Fruit fly (Drosophila melanogaster) whole organism, adult: ENCODE measurements around the gene CG13639.

Experiments used
- CG11617 ChIP-seq: fragments of 200-800 bp; sonication (Bioruptor generic); optimal IDR thresholded peaks from 2 replicates; lab custom pipeline; 2017; ENCODE audit warnings: mild to moderate bottlenecking, missing biosample characterization, missing genetic modification reagents, missing genetic modification characterization
- CG12768 ChIP-seq: fragments of 200-800 bp; sonication (Bioruptor generic); optimal IDR thresholded peaks from 2 replicates; lab custom pipeline; 2017; ENCODE audit warnings: missing biosample characterization, missing genetic modification characterization, mild to moderate bottlenecking, moderate library complexity, missing genetic modification reagents
- CG14711 ChIP-seq: fragments of 200-800 bp; sonication (Bioruptor generic); optimal IDR thresholded peaks from 2 replicates; lab custom pipeline; 2018; ENCODE audit warnings: missing biosample characterization, mild to moderate bottlenecking, missing genetic modification characterization, moderate library complexity
- CG1620 ChIP-seq: fragments of 200-800 bp; sonication (Bioruptor generic); optimal IDR thresholded peaks from 2 replicates; lab custom pipeline; 2016; ENCODE audit warnings: missing biosample characterization, missing genetic modification characterization
- CG33017 ChIP-seq: fragments of 200-800 bp; sonication (Bioruptor generic); optimal IDR thresholded peaks from 2 replicates; lab custom pipeline; 2018; ENCODE audit warnings: missing biosample characterization, mild to moderate bottlenecking, missing genetic modification characterization, moderate library complexity
- CG5204 ChIP-seq: fragments of 200-800 bp; sonication (Bioruptor generic); optimal IDR thresholded peaks from 2 replicates; lab custom pipeline; 2016; ENCODE audit warnings: missing biosample characterization, missing genetic modification characterization
- CG7045 ChIP-seq: fragments of 200-800 bp; sonication (Bioruptor generic); optimal IDR thresholded peaks from 2 replicates; lab custom pipeline; 2017; ENCODE audit warnings: missing biosample characterization, mild to moderate bottlenecking, missing genetic modification characterization
- CG7101 ChIP-seq: fragments of 200-800 bp; sonication (Bioruptor generic); optimal IDR thresholded peaks from 2 replicates; lab custom pipeline; 2018; ENCODE audit warnings: missing biosample characterization, mild to moderate bottlenecking, missing genetic modification characterization, moderate library complexity
- Clk ChIP-seq: fragments of 200-800 bp; sonication (Bioruptor generic); optimal IDR thresholded peaks from 2 replicates; lab custom pipeline; 2017; ENCODE audit warnings: missing biosample characterization, missing genetic modification characterization
- Crg-1 ChIP-seq: fragments of 200-800 bp; sonication (Bioruptor generic); optimal IDR thresholded peaks from 2 replicates; lab custom pipeline; 2016; ENCODE audit warnings: missing biosample characterization, missing genetic modification characterization
- Hr96 ChIP-seq: fragments of 200-800 bp; sonication (Bioruptor generic); optimal IDR thresholded peaks from 2 replicates; lab custom pipeline; 2016; ENCODE audit warnings: missing biosample characterization, missing genetic modification characterization
- Mnt ChIP-seq: fragments of 200-800 bp; sonication (Bioruptor generic); optimal IDR thresholded peaks from 2 replicates; lab custom pipeline; 2016; ENCODE audit warnings: missing biosample characterization, mild to moderate bottlenecking, missing genetic modification characterization
- bab1 ChIP-seq: fragments of 200-800 bp; sonication (Bioruptor generic); optimal IDR thresholded peaks from 3 replicates; lab custom pipeline; 2019; ENCODE audit warnings: missing biosample characterization, mild to moderate bottlenecking, missing genetic modification characterization, moderate library complexity
- cic ChIP-seq: fragments of 200-800 bp; sonication (Bioruptor generic); optimal IDR thresholded peaks from 2 replicates; lab custom pipeline; 2017; ENCODE audit warnings: missing biosample characterization, mild to moderate bottlenecking, missing genetic modification characterization, moderate library complexity
- cnc ChIP-seq, 2 experiments: fragments of >200 bp; optimal IDR thresholded peaks; 2 replicates each; lab custom pipeline; 2017
- kay ChIP-seq: fragments of 200-800 bp; sonication (Bioruptor generic); peaks from one replicate; lab custom pipeline; 2016; ENCODE audit warnings: missing biosample characterization, missing genetic modification characterization, borderline replicate concordance
- ovo ChIP-seq: fragments of 200-800 bp; sonication (Bioruptor generic); optimal IDR thresholded peaks from 2 replicates; lab custom pipeline; 2016; ENCODE audit warnings: missing biosample characterization, missing genetic modification characterization
- pad ChIP-seq: fragments of 200-800 bp; sonication (Bioruptor generic); optimal IDR thresholded peaks from 3 replicates; lab custom pipeline; 2017; ENCODE audit warnings: missing biosample characterization, missing genetic modification characterization, mild to moderate bottlenecking, moderate library complexity, missing genetic modification reagents
- tj ChIP-seq: fragments of 200-800 bp; sonication (Bioruptor generic); optimal IDR thresholded peaks from 3 replicates; lab custom pipeline; 2017; ENCODE audit warnings: missing biosample characterization, mild to moderate bottlenecking, missing genetic modification characterization, moderate library complexity
- toe ChIP-seq: fragments of 200-800 bp; sonication (Bioruptor generic); optimal IDR thresholded peaks from 2 replicates; lab custom pipeline; 2016; ENCODE audit warnings: missing biosample characterization, missing genetic modification characterization

Gene CG13639

dm6 chr3R:24878655-24879054 lies 18.5 kb upstream of the CG13639 start:
- TF ChIP-seq tj (GFP tag; lab: Kevin White, UChicago) (peak; percentile 90), bab1 (no peak), CG14711 (tag; lab: Kevin White, UChicago) (no peak)

DNA sequence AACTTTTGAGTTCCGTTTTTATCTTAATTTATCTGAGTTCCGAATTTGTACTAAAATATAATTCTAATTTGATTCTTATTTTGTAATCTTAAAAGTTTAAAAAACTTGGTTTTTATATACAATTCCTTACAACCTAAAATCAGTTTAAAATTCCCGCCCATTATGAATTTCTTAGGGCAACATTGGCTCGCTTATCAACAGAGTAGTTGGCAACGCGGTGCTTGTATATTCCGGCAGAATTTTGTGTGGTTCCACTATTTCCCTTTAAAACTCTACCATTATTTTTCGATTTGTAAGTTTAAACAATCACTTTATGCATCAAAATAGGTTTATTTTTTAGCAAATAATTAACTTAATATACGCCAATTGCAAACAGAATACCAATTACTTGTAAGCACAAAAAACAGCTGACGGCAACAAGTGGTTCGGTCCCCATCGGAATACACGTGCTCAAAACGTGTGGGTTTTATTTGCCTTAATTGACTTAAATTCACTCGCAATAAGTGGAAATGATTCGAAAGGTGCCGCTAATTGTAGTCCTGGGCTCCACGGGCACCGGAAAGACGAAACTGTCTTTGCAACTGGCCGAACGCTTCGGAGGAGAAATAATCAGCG lies 16.8 kb upstream of the CG13639 start, which contains the start of the genes CG11089 and CG31381:
CG11089 (plus strand) TSS at position 203 of the 615 bp plus-strand sequence.
CG31381 (plus strand) TSS at position 203 of the 615 bp plus-strand sequence.
- TF ChIP-seq pad (GFP tag; lab: Kevin White, UChicago) (no peak), tj (GFP tag; lab: Kevin White, UChicago) (peak; percentile 46), Mnt (GFP tag; lab: Kevin White, UChicago) (peak; percentile 80), CG7045 (GFP tag; lab: Kevin White, UChicago) (no peak)

DNA sequence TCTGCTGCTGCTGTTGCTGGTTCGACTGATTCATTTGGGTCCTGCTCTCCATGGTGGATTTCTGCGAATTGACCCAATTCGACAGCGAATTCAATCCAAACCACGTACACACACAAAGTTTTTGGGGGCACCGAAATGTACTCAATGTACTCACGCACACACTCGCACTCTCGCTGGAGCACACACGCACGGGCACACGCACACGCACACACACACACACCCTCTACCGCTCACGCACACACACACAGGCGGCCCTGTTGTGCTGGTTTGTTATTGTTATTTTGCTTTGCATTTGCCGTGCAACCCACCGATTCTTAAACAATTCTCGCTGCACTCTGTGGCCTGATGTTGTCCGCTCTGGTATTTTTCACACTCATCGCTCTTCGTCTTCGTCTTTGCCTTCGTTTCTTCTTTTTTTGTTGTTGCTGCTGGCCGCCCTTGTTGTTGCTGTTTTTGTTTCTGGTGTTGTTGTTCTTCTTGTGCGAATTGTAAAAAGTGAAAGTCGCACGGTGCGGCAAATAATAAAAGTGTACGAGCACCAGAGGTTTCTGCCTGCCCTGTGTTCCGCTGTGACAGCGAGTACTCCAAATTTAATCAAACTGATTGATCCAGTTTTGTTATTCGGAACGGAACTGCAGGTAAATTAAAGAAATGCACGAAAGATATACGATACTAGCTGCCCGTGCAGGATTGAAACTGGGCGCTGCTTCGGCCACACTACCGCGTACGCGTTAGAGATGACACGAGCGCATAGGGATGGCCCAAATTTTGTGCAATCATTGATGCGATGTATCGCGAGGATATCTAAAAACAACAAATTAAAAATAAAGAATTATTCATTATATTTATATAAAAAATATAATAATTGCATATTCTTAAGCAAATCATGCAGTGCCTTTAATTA lies 16.0 kb upstream of the CG13639 start, which contains the start of gene CG3744:
CG3744 (minus strand) TSS at position 716 of the 904 bp plus-strand sequence.
- peak; percentile 84 for TF ChIP-seq ovo (GFP tag; lab: Kevin White, UChicago)
- peak; percentile 82 for TF ChIP-seq CG33017
- TF ChIP-seq kay, result no peak
- TF ChIP-seq Clk (GFP tag; lab: Kevin White, UChicago), result peak; percentile 82
- peak; percentile 50 for TF ChIP-seq cic (GFP tag; lab: Kevin White, UChicago)
- TF ChIP-seq CG7045 (GFP tag; lab: Kevin White, UChicago), result peak; percentile 87
- TF ChIP-seq Crg-1 (GFP tag; lab: Kevin White, UChicago), result peak; percentile 79
- peak; percentile 67 for TF ChIP-seq pad (GFP tag; lab: Kevin White, UChicago)
- TF ChIP-seq CG1620 (GFP tag; lab: Kevin White, UChicago), result peak; percentile 80
- TF ChIP-seq tj (GFP tag; lab: Kevin White, UChicago), result peak; percentile 34
- TF ChIP-seq CG14711 (tag; lab: Kevin White, UChicago), result peak; percentile 70
- TF ChIP-seq bab1, result peak; percentile 80
- peak; percentile 83 for TF ChIP-seq CG7101 (tag; lab: Kevin White, UChicago)
- peak; percentile 72 for TF ChIP-seq CG5204 (GFP tag; lab: Kevin White, UChicago)
- no peak for TF ChIP-seq cnc (optimal IDR thresholded peaks at IDR 0.05; lab: Kevin White, UChicago)
- TF ChIP-seq Mnt (GFP tag; lab: Kevin White, UChicago), result no peak
- TF ChIP-seq toe (GFP tag; lab: Kevin White, UChicago), result peak; percentile 84
- peak; percentile 85 for TF ChIP-seq CG12768 (GFP tag; lab: Kevin White, UChicago)
- peak; percentile 50 for TF ChIP-seq Hr96 (GFP tag; lab: Kevin White, UChicago)
- peak; percentile 81 for TF ChIP-seq CG11617 (GFP tag; lab: Kevin White, UChicago)

DNA sequence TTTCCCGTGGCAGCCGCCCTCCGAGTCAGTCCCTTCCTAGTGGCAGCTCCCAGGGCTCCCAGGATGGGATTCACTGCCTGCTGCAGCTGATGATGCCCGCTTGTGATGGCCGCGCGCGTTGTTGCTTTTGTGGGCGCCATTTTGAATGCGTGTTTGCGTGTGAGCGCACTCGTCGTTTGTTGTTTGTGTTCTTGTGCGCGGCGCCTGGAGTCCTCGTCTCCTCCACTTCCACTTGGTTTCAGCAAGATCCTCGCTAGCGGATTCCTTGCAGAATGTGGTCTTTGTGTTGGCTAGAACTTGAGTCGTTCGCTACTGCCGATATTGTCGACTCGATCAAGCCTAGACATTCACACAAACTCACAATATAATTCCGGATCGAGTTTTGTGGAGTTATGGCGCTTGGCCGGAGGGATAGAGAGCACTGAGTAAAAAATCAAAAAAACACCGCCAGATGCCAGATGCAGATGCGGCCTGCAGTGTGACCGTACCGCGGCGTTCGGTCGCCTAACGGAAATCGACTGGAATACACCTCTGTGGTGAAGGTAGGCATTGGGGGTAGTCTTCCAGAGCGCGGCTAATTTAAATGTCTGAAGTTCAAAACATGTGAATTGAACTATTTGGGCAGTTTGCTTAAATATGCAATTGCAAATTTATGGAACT lies 10.4 kb upstream of the CG13639 start, which contains the start of gene CycB3:
CycB3 (minus strand) TSS at position 428 of the 660 bp plus-strand sequence.
- TF ChIP-seq bab1, result peak; percentile 57
- peak; percentile 13 for TF ChIP-seq CG7101 (tag; lab: Kevin White, UChicago)
- peak; percentile 32 for TF ChIP-seq pad (GFP tag; lab: Kevin White, UChicago)
- TF ChIP-seq CG12768 (GFP tag; lab: Kevin White, UChicago), result no peak
- TF ChIP-seq tj (GFP tag; lab: Kevin White, UChicago), result no peak
- TF ChIP-seq ovo (GFP tag; lab: Kevin White, UChicago), result peak; percentile 57

- no peak for TF ChIP-seq ovo (GFP tag; lab: Kevin White, UChicago)
- no peak for TF ChIP-seq Crg-1 (GFP tag; lab: Kevin White, UChicago)
- TF ChIP-seq CG33017, result no peak
- no peak for TF ChIP-seq toe (GFP tag; lab: Kevin White, UChicago)
- no peak for TF ChIP-seq CG1620 (GFP tag; lab: Kevin White, UChicago)
- no peak for TF ChIP-seq pad (GFP tag; lab: Kevin White, UChicago)
- no peak for TF ChIP-seq CG5204 (GFP tag; lab: Kevin White, UChicago)
- TF ChIP-seq bab1, result no peak
- no peak for TF ChIP-seq Clk (GFP tag; lab: Kevin White, UChicago)
- TF ChIP-seq cic (GFP tag; lab: Kevin White, UChicago), result no peak
- TF ChIP-seq CG11617 (GFP tag; lab: Kevin White, UChicago), result no peak
- TF ChIP-seq CG7101 (tag; lab: Kevin White, UChicago), result no peak
- TF ChIP-seq tj (GFP tag; lab: Kevin White, UChicago), result no peak
- TF ChIP-seq Hr96 (GFP tag; lab: Kevin White, UChicago), result no peak
- TF ChIP-seq Mnt (GFP tag; lab: Kevin White, UChicago), result no peak
- no peak for TF ChIP-seq CG14711 (tag; lab: Kevin White, UChicago)
- no peak for TF ChIP-seq CG12768 (GFP tag; lab: Kevin White, UChicago)
- TF ChIP-seq cnc (optimal IDR thresholded peaks at IDR 0.05; lab: Kevin White, UChicago), result no peak
- TF ChIP-seq CG7045 (GFP tag; lab: Kevin White, UChicago), result no peak
- no peak for TF ChIP-seq kay
These were observed 7.8 kb upstream of the CG13639 start for dm6 chr3R:24867956-24868355.
